Fruit fly (Drosophila melanogaster) whole organism, embryonic: ENCODE data around the gene CG9263.

Experiments used
- ATbp ChIP-seq: fragments of 200-800 bp; sonication (Bioruptor generic); optimal IDR thresholded peaks from 2 replicates; lab custom pipeline; 2017; ENCODE audit warnings: missing biosample characterization, mild to moderate bottlenecking, missing genetic modification characterization, missing genetic modification reagents
- Bgb ChIP-seq: fragments of 200-800 bp; sonication (Bioruptor generic); IDR thresholded peaks from 2 replicates; pipeline ENCODE4 v1.3.6; 2022; ENCODE audit warnings: missing biosample characterization, missing genetic modification characterization; ENCODE audit not compliant: partially characterized antibody
- CG1024 ChIP-seq: fragments of 200-800 bp; sonication (Bioruptor generic); IDR thresholded peaks from 2 replicates; pipeline ENCODE4 v1.3.6; 2022; ENCODE audit warnings: missing biosample characterization, missing genetic modification characterization
- CG10366 ChIP-seq: fragments of 200-800 bp; sonication (Bioruptor generic); IDR thresholded peaks from 2 replicates; pipeline ENCODE4 v1.3.6; 2022; ENCODE audit warnings: missing biosample characterization, missing genetic modification characterization
- CG11695 ChIP-seq: fragments of 200-800 bp; sonication (Bioruptor generic); IDR thresholded peaks from 3 replicates; pipeline ENCODE4 v1.3.6; 2022; ENCODE audit warnings: missing biosample characterization, missing genetic modification characterization
- CG14441 ChIP-seq: fragments of 200-800 bp; sonication (Bioruptor generic); IDR thresholded peaks from 2 replicates; pipeline ENCODE4 v1.3.6; 2022; ENCODE audit warnings: missing biosample characterization, missing genetic modification characterization
- CG15011 ChIP-seq: fragments of 200-800 bp; sonication (Bioruptor generic); optimal IDR thresholded peaks from 3 replicates; lab custom pipeline; 2018; ENCODE audit warnings: missing biosample characterization, mild to moderate bottlenecking, missing genetic modification characterization
- CG17361 ChIP-seq: fragments of 200-800 bp; sonication (Bioruptor generic); IDR thresholded peaks from 3 replicates; pipeline ENCODE4 v1.3.6; 2022; ENCODE audit warnings: missing biosample characterization, missing genetic modification characterization
- CG18011 ChIP-seq: fragments of 200-800 bp; sonication (Bioruptor generic); optimal IDR thresholded peaks from 2 replicates; lab custom pipeline; 2017; ENCODE audit warnings: missing biosample characterization, missing genetic modification characterization, mild to moderate bottlenecking, moderate library complexity, missing genotype
- CG18599 ChIP-seq: fragments of 200-800 bp; sonication (Bioruptor generic); optimal IDR thresholded peaks from 3 replicates; lab custom pipeline; 2017; ENCODE audit warnings: missing biosample characterization, missing genetic modification characterization, mild to moderate bottlenecking, moderate library complexity, missing genetic modification reagents
- CG18764 ChIP-seq: fragments of 200-800 bp; sonication (Bioruptor generic); optimal IDR thresholded peaks from 3 replicates; lab custom pipeline; 2016; ENCODE audit warnings: missing biosample characterization, missing genetic modification characterization
- CG2116 ChIP-seq: fragments of 200-800 bp; sonication (Bioruptor generic); optimal IDR thresholded peaks from 3 replicates; lab custom pipeline; 2018; ENCODE audit warnings: missing biosample characterization, mild to moderate bottlenecking, missing genetic modification characterization
- CG31441 ChIP-seq: fragments of 200-800 bp; sonication (Bioruptor generic); IDR thresholded peaks from 2 replicates; pipeline ENCODE4 v1.3.6; 2022; ENCODE audit warnings: missing biosample characterization, missing genetic modification characterization
- CG4282 ChIP-seq: fragments of 200-800 bp; sonication (Bioruptor generic); optimal IDR thresholded peaks from 2 replicates; lab custom pipeline; 2016; ENCODE audit warnings: missing biosample characterization, missing genetic modification characterization
- CG4424 ChIP-seq: fragments of 200-800 bp; sonication (Bioruptor generic); optimal IDR thresholded peaks from 3 replicates; lab custom pipeline; 2016; ENCODE audit warnings: missing biosample characterization, missing genetic modification characterization
- CG5953 ChIP-seq: fragments of 200-800 bp; sonication (Bioruptor generic); IDR thresholded peaks from 2 replicates; pipeline ENCODE4 v1.3.6; 2022; ENCODE audit warnings: missing biosample characterization, missing genetic modification characterization
- CG9797 ChIP-seq: fragments of 200-800 bp; sonication (Bioruptor generic); optimal IDR thresholded peaks from 3 replicates; lab custom pipeline; 2018; ENCODE audit warnings: missing biosample characterization, mild to moderate bottlenecking, missing genetic modification characterization
- Dp ChIP-seq: fragments of 200-800 bp; sonication (Bioruptor generic); optimal IDR thresholded peaks from 2 replicates; lab custom pipeline; 2018; ENCODE audit warnings: missing biosample characterization, mild to moderate bottlenecking, missing genetic modification characterization, moderate library complexity
- ERR ChIP-seq: fragments of 200-800 bp; sonication (Bioruptor generic); optimal IDR thresholded peaks from 2 replicates; lab custom pipeline; 2016; ENCODE audit warnings: missing biosample characterization, missing genetic modification characterization
- Elba2 ChIP-seq: fragments of 200-800 bp; sonication (Bioruptor generic); optimal IDR thresholded peaks from 3 replicates; lab custom pipeline; 2016; ENCODE audit warnings: missing biosample characterization, missing genetic modification characterization
- Ets65A ChIP-seq: fragments of 200-800 bp; sonication (Bioruptor generic); peaks from one replicate; lab custom pipeline; 2016; ENCODE audit warnings: missing biosample characterization, missing genetic modification characterization
- Jarid2 ChIP-seq: fragments of 200-800 bp; sonication (Bioruptor generic); optimal IDR thresholded peaks from 3 replicates; lab custom pipeline; 2017; ENCODE audit warnings: mild to moderate bottlenecking, missing biosample characterization, missing genetic modification reagents, missing genetic modification characterization
- MTF-1 ChIP-seq: fragments of 200-800 bp; sonication (Bioruptor generic); optimal IDR thresholded peaks from 2 replicates; lab custom pipeline; 2018; ENCODE audit warnings: missing biosample characterization, mild to moderate bottlenecking, missing genetic modification characterization, borderline replicate concordance
- Med ChIP-seq: fragments of 200-800 bp; sonication (Bioruptor generic); peaks from one replicate; lab custom pipeline; 2016; ENCODE audit warnings: missing biosample characterization, missing genetic modification characterization, mild to moderate bottlenecking, inconsistent platforms, moderate library complexity
- Mrtf ChIP-seq: fragments of 200-800 bp; sonication (Bioruptor generic); IDR thresholded peaks from 3 replicates; pipeline ENCODE4 v1.3.6; 2022; ENCODE audit warnings: missing biosample characterization, missing genetic modification characterization
- NC2β ChIP-seq: fragments of 200-800 bp; sonication (Bioruptor generic); optimal IDR thresholded peaks from 2 replicates; lab custom pipeline; 2016; ENCODE audit warnings: missing biosample characterization, missing genetic modification characterization
- NFAT ChIP-seq: fragments of 200-800 bp; sonication (Bioruptor generic); IDR thresholded peaks from 2 replicates; pipeline ENCODE4 v1.3.6; 2022; ENCODE audit warnings: missing biosample characterization, missing genetic modification characterization
- Sry-δ ChIP-seq: fragments of 200-800 bp; sonication (Bioruptor generic); optimal IDR thresholded peaks from 2 replicates; lab custom pipeline; 2016; ENCODE audit warnings: missing biosample characterization, missing genetic modification characterization
- Trl ChIP-seq, 3 experiments: fragments of >200 bp in 2 of 3; fragments of 200-800 bp in 1 of 3; sonication (Bioruptor generic) in 1 of 3; optimal IDR thresholded peaks; 2 replicates in 1 of 3; 3 replicates in 2 of 3; lab custom pipeline; 2016 to 2017; ENCODE audit warnings: missing biosample characterization in 1 of 3, missing genetic modification characterization in 1 of 3
- ap ChIP-seq: fragments of 200-800 bp; sonication (Bioruptor generic); IDR thresholded peaks from 2 replicates; pipeline ENCODE4 v1.3.6; 2022; ENCODE audit warnings: missing biosample characterization, missing genetic modification characterization
- ase ChIP-seq: fragments of 200-800 bp; sonication (Bioruptor generic); IDR thresholded peaks from 3 replicates; pipeline ENCODE4 v1.3.6; 2022; ENCODE audit warnings: missing biosample characterization, missing genetic modification characterization
- caup ChIP-seq: fragments of 200-800 bp; sonication (Bioruptor generic); optimal IDR thresholded peaks from 3 replicates; lab custom pipeline; 2017; ENCODE audit warnings: missing biosample characterization, mild to moderate bottlenecking, missing genetic modification characterization, moderate library complexity; ENCODE audit not compliant: severe bottlenecking
- cg ChIP-seq: fragments of 200-800 bp; sonication (Bioruptor generic); optimal IDR thresholded peaks from 3 replicates; lab custom pipeline; 2019; ENCODE audit warnings: missing biosample characterization, mild to moderate bottlenecking, missing genetic modification characterization, moderate library complexity
- danr ChIP-seq: fragments of 200-800 bp; sonication (Bioruptor generic); IDR thresholded peaks from 2 replicates; pipeline ENCODE4 v1.3.6; 2022; ENCODE audit warnings: missing biosample characterization, missing genetic modification characterization
- dpn ChIP-seq, 2 experiments: fragments of 200-800 bp; sonication (Bioruptor generic); optimal IDR thresholded peaks; 3 replicates each; lab custom pipeline; 2016; ENCODE audit warnings: missing biosample characterization in 2 of 2, missing genetic modification characterization in 2 of 2
- gsb ChIP-seq: fragments of 200-800 bp; sonication (Bioruptor generic); IDR thresholded peaks from 2 replicates; pipeline ENCODE4 v1.3.6; 2022; ENCODE audit warnings: missing biosample characterization, missing genetic modification characterization
- her ChIP-seq: fragments of 200-800 bp; sonication (Bioruptor generic); optimal IDR thresholded peaks from 2 replicates; lab custom pipeline; 2016; ENCODE audit warnings: missing biosample characterization, missing genetic modification characterization
- jigr1 ChIP-seq: fragments of 200-800 bp; sonication (Bioruptor generic); IDR thresholded peaks from 3 replicates; pipeline ENCODE4 v1.3.6; 2022; ENCODE audit warnings: missing biosample characterization, missing genetic modification characterization
- jumu ChIP-seq: fragments of 200-800 bp; sonication (Bioruptor generic); optimal IDR thresholded peaks from 3 replicates; lab custom pipeline; 2016; ENCODE audit warnings: missing biosample characterization, missing genetic modification characterization
- mirr ChIP-seq: fragments of 200-800 bp; sonication (Bioruptor generic); optimal IDR thresholded peaks from 3 replicates; lab custom pipeline; 2018; ENCODE audit warnings: missing biosample characterization, mild to moderate bottlenecking, missing genetic modification characterization
- org-1 ChIP-seq: fragments of 200-800 bp; sonication (Bioruptor generic); optimal IDR thresholded peaks from 2 replicates; lab custom pipeline; 2017; ENCODE audit warnings: missing biosample characterization, missing genetic modification characterization
- pb ChIP-seq: fragments of 200-800 bp; sonication (Bioruptor generic); optimal IDR thresholded peaks from 3 replicates; lab custom pipeline; 2016; ENCODE audit warnings: missing biosample characterization, missing genetic modification characterization
- pnt ChIP-seq: fragments of 200-800 bp; sonication (Bioruptor generic); optimal IDR thresholded peaks from 3 replicates; lab custom pipeline; 2016; ENCODE audit warnings: missing biosample characterization, missing genetic modification characterization
- psq ChIP-seq: fragments of 200-800 bp; sonication (Bioruptor generic); optimal IDR thresholded peaks from 2 replicates; lab custom pipeline; 2017; ENCODE audit warnings: missing biosample characterization, missing genetic modification characterization
- sens ChIP-seq: fragments of 200-800 bp; sonication (Bioruptor generic); peaks from one replicate; lab custom pipeline; 2016; ENCODE audit warnings: missing biosample characterization, missing genetic modification characterization
- seq ChIP-seq: fragments of 200-800 bp; sonication (Bioruptor generic); IDR thresholded peaks from 2 replicates; pipeline ENCODE4 v1.3.6; 2022; ENCODE audit warnings: missing biosample characterization, missing genetic modification characterization
- sima ChIP-seq: fragments of 200-800 bp; sonication (Bioruptor generic); optimal IDR thresholded peaks from 2 replicates; lab custom pipeline; 2016; ENCODE audit warnings: missing biosample characterization, missing genetic modification characterization
- tx ChIP-seq: fragments of 200-800 bp; sonication (Bioruptor generic); optimal IDR thresholded peaks from 2 replicates; lab custom pipeline; 2016; ENCODE audit warnings: missing biosample characterization, missing genetic modification characterization
- unc-4 ChIP-seq: fragments of 200-800 bp; sonication (Bioruptor generic); IDR thresholded peaks from 2 replicates; pipeline ENCODE4 v1.3.6; 2022; ENCODE audit warnings: missing biosample characterization, missing genetic modification characterization; ENCODE audit not compliant: partially characterized antibody
- wdn ChIP-seq: fragments of 200-800 bp; sonication (Bioruptor generic); IDR thresholded peaks from 2 replicates; pipeline ENCODE4 v1.3.6; 2022; ENCODE audit warnings: missing biosample characterization, missing genetic modification characterization

CG9263 gene

dm6 chr2L:13514945-13515687 lies 27.3 kb downstream of the CG9263 start (continued):
- TF ChIP-seq Dp (GFP tag; lab: Kevin White, UChicago) (no peak), Mrtf (peak; percentile 61), CG1024 (no peak; the same call in 1 of the 2 replicates), pb (GFP tag; lab: Kevin White, UChicago) (peak; percentile 80), caup (peak; percentile 50), NFAT (GFP tag; lab: Robert Waterston, UW) (peak; percentile 66), org-1 (GFP tag; lab: Kevin White, UChicago) (no peak), her (GFP tag; lab: Kevin White, UChicago) (peak; percentile 47), CG4424 (GFP tag; lab: Kevin White, UChicago) (peak; percentile 82), Sry-δ (GFP tag; lab: Kevin White, UChicago) (peak; percentile 54), pnt (peak; percentile 66), Elba2 (GFP tag; lab: Kevin White, UChicago) (no peak), psq (GFP tag; lab: Kevin White, UChicago) (peak; percentile 20), ATbp (peak; percentile 0), dpn (GFP tag; optimal IDR thresholded peaks at IDR 0.05; lab: Kevin White, UChicago) (peak; percentile 60 to 86), cg (GFP tag; lab: Kevin White, UChicago) (no peak), CG18599 (GFP tag; lab: Kevin White, UChicago) (peak; percentile 80), Ets65A (GFP tag; lab: Kevin White, UChicago) (peak; percentile 99), ap (GFP tag; lab: Robert Waterston, UW) (peak; percentile 62), jigr1 (GFP tag; lab: Robert Waterston, UW) (peak; percentile 26; the same call in 1 of the 3 replicates), CG5953 (no peak), sima (peak; percentile 83), danr (GFP tag; lab: Robert Waterston, UW) (peak; percentile 56), seq (GFP tag; lab: Robert Waterston, UW) (peak; percentile 59; the same call in 1 of the 2 replicates), MTF-1 (GFP tag; lab: Kevin White, UChicago) (no peak), CG31441 (GFP tag; lab: Robert Waterston, UW) (peak; percentile 83), unc-4 (GFP tag; lab: Robert Waterston, UW) (no peak), tx (GFP tag; lab: Kevin White, UChicago) (peak; percentile 47), sens (peak; percentile 95), jumu (GFP tag; lab: Kevin White, UChicago) (peak; percentile 83), CG2116 (GFP tag; lab: Kevin White, UChicago) (peak; percentile 32), NC2β (peak; percentile 47), Jarid2 (GFP tag; lab: Kevin White, UChicago) (peak; percentile 4), ase (GFP tag; lab: Robert Waterston, UW) (peak; percentile 72), ERR (peak; percentile 84), CG9797 (GFP tag; lab: Kevin White, UChicago) (no peak), Bgb (GFP tag; lab: Robert Waterston, UW) (no peak), Med (GFP tag; lab: Kevin White, UChicago) (peak; percentile 98), CG18764 (peak; percentile 72), CG18011 (no peak), CG11695 (GFP tag; lab: Robert Waterston, UW) (peak; percentile 77), CG14441 (peak; percentile 88), mirr (GFP tag; lab: Kevin White, UChicago) (peak; percentile 26), wdn (GFP tag; lab: Robert Waterston, UW) (peak; percentile 39; the same call in 1 of the 2 replicates), CG10366 (GFP tag; lab: Robert Waterston, UW) (peak; percentile 80), gsb (peak; percentile 50), CG15011 (GFP tag; lab: Kevin White, UChicago) (peak; percentile 69), Trl (optimal IDR thresholded peaks at IDR 0.05; lab: Kevin White, UChicago) (no peak), Trl (GFP tag; optimal IDR thresholded peaks at IDR 0.05; lab: Kevin White, UChicago) (peak; percentile 63), CG17361 (GFP tag; lab: Robert Waterston, UW) (peak; percentile 91), CG4282 (GFP tag; lab: Kevin White, UChicago) (peak; percentile 23)
